Worm (Caenorhabditis elegans) whole organism, midembryonic: ENCODE results near the gene C30B5.6.

Experiments
- T22C8.4 ChIP-seq: fragments of 200-800 bp; sonication (Bioruptor generic); IDR thresholded peaks from 2 replicates; pipeline ENCODE4 v1.3.6; 2022; ENCODE audit warnings: missing genetic modification characterization, missing compliant biosample characterization
- cog-1 ChIP-seq: sonication (generic microtip); optimal IDR thresholded peaks from 2 replicates; lab custom pipeline; 2016; ENCODE audit warnings: missing genetic modification characterization, missing compliant biosample characterization
- flt-1 ChIP-seq: fragments of 200-800 bp; sonication (Bioruptor generic); IDR thresholded peaks from 2 replicates; pipeline ENCODE4 v1.3.6; 2022; ENCODE audit warnings: missing genetic modification characterization, missing compliant biosample characterization
- klf-2 ChIP-seq: fragments of 200-800 bp; sonication (Bioruptor generic); conservative IDR thresholded peaks from 2 replicates; pipeline ENCODE4 v1.3.6; 2022; ENCODE audit warnings: missing genetic modification reagents, missing genetic modification characterization, missing compliant biosample characterization
- med-1 ChIP-seq: sonication (generic microtip); optimal IDR thresholded peaks from 2 replicates; lab custom pipeline; 2017; ENCODE audit warnings: missing genetic modification characterization, mild to moderate bottlenecking, missing compliant biosample characterization, antibody characterized with exemption, missing genetic modification reagents; ENCODE audit not compliant: insufficient read depth
- ref-1 ChIP-seq: fragments of 200-800 bp; sonication (Bioruptor generic); conservative IDR thresholded peaks from 2 replicates; pipeline ENCODE4 v1.3.6; 2022; ENCODE audit warnings: missing genetic modification reagents, missing genetic modification characterization, missing compliant biosample characterization
- ztf-23 ChIP-seq: fragments of 200-800 bp; sonication (Bioruptor generic); IDR thresholded peaks from 2 replicates; pipeline ENCODE4 v1.3.6; 2022; ENCODE audit warnings: missing genetic modification reagents, missing genetic modification characterization, missing compliant biosample characterization
- ztf-29 ChIP-seq: fragments of 200-800 bp; sonication (Bioruptor generic); IDR thresholded peaks from 2 replicates; pipeline ENCODE4 v1.3.6; 2022; ENCODE audit warnings: missing genetic modification reagents, missing genetic modification characterization, missing compliant biosample characterization

ce11 chrII:6192484-6192883 is 30.0 kb downstream of the C30B5.6 start, which contains the start of gene cpb-2:
- no peak for TF ChIP-seq ztf-29 (GFP tag; lab: Robert Waterston, UW)
- TF ChIP-seq klf-2 (GFP tag; lab: Robert Waterston, UW) = no peak
- TF ChIP-seq ztf-23 (GFP tag; lab: Robert Waterston, UW) = no peak
- TF ChIP-seq T22C8.4 = no peak
- TF ChIP-seq cog-1 (tag; lab: Kevin White, UChicago) = no peak
- no peak for TF ChIP-seq ref-1 (GFP tag; lab: Robert Waterston, UW)
- no peak for TF ChIP-seq flt-1
- no peak for TF ChIP-seq med-1 (GFP tag; lab: Kevin White, UChicago)
